Worm (Caenorhabditis elegans): ENCODE data around the gene F55G7.3.

ce11 chrX:11909168-11909567 is 32.7 kb downstream of the F55G7.3 start:
- no peak for TF ChIP-seq tab-1 (GFP tag; IDR thresholded peaks at IDR 0.05)
- no peak for TF ChIP-seq klf-2 (GFP tag; conservative IDR thresholded peaks at IDR 0.05)
- no peak for TF ChIP-seq T22C8.4 (GFP tag; IDR thresholded peaks at IDR 0.05)
- no peak for TF ChIP-seq cog-1 (tag; optimal IDR thresholded peaks at IDR 0.05)
- TF ChIP-seq ztf-29 (GFP tag; IDR thresholded peaks at IDR 0.05), result no peak
